Worm (Caenorhabditis elegans) whole organism, early embryonic: ENCODE measurements around the gene F08C6.18.

Source experiments
- aly-1 ChIP-seq: sonication (generic microtip); optimal IDR thresholded peaks from 2 replicates; lab custom pipeline; 2016; ENCODE audit warnings: missing genetic modification characterization, missing compliant biosample characterization
- ama-1 ChIP-seq: fragments of 150-350 bp; optimal IDR thresholded peaks from 2 replicates; lab custom pipeline; 2014
- ceh-36 ChIP-seq: sonication (generic microtip); optimal IDR thresholded peaks from 2 replicates; lab custom pipeline; 2016; ENCODE audit warnings: missing genetic modification characterization, inconsistent platforms, missing compliant biosample characterization
- flt-1 ChIP-seq: fragments of 200-800 bp; sonication (Bioruptor generic); IDR thresholded peaks from 2 replicates; pipeline ENCODE4 v1.3.6; 2022; ENCODE audit warnings: missing genetic modification characterization, missing compliant biosample characterization
- hmbx-1 ChIP-seq: sonication (generic microtip); optimal IDR thresholded peaks from 2 replicates; lab custom pipeline; 2016; ENCODE audit warnings: mild to moderate bottlenecking, missing genetic modification characterization, missing compliant biosample characterization
- hmg-4 ChIP-seq: fragments of 200-800 bp; sonication (Bioruptor generic); optimal IDR thresholded peaks from 2 replicates; lab custom pipeline; 2018; ENCODE audit warnings: mild to moderate bottlenecking, missing genetic modification characterization, missing compliant biosample characterization
- sea-1 ChIP-seq: fragments of 200-800 bp; sonication (Bioruptor generic); conservative IDR thresholded peaks from 2 replicates; pipeline ENCODE4 v1.3.6; 2022; ENCODE audit warnings: missing genetic modification characterization, missing compliant biosample characterization
- tbx-11 ChIP-seq: fragments of 200-800 bp; sonication (Bioruptor generic); IDR thresholded peaks from 2 replicates; pipeline ENCODE4 v1.3.6; 2022; ENCODE audit warnings: missing genetic modification characterization, missing compliant biosample characterization

DNA sequence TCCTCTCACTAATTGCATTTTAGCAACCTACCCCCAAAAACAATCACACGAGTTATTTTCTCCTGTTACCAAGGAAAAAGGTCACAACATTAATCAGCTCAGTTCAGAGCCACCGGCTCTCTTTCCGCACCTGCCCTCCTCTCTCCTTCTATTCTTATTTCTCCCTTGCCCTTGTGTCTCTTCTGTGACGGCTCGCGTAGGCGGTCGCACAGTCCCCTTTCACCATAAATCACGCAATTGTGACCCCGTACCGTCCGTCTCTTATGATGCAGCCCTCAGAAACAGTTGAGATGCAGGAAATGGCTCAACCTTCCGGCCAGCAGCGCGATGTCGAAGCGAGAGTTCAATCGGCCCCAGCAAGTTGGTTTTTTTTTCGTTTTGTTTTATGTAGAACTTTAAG is 10.8 kb downstream of the F08C6.18 start, which contains the start of gene sto-1:
- TF ChIP-seq sea-1 (no peak), ceh-36 (tag; lab: Kevin White, UChicago) (no peak), tbx-11 (GFP tag; lab: Robert Waterston, UW) (no peak), aly-1 (peak; percentile 73), hmg-4 (GFP tag; lab: Kevin White, UChicago) (peak; percentile 74), hmbx-1 (no peak), ama-1 (no peak), flt-1 (GFP tag; lab: Robert Waterston, UW) (no peak)
